Worm (Caenorhabditis elegans) whole organism, mixed stage, embryonic: ENCODE measurements around the gene ZK757.1.
A peak's percentile ranks its signal among the peaks of the same experiment; 100 is the strongest.

Source experiments
- M03D4.4 ChIP-seq: sonication (generic microtip); optimal IDR thresholded peaks from 2 replicates; lab custom pipeline; 2017; ENCODE audit warnings: mild to moderate bottlenecking, missing genetic modification characterization, missing compliant biosample characterization
- bed-3 ChIP-seq: fragments of 200-800 bp; sonication (Bioruptor generic); optimal IDR thresholded peaks from 3 replicates; lab custom pipeline; 2018; ENCODE audit warnings: mild to moderate bottlenecking, missing genetic modification characterization, moderate library complexity, missing compliant biosample characterization
- blmp-1 ChIP-seq: fragments of 150-350 bp; optimal IDR thresholded peaks from 2 replicates; lab custom pipeline; 2014; ENCODE audit warnings: missing biosample characterization, missing genetic modification characterization
- ceh-39 ChIP-seq: fragments of 150-350 bp; optimal IDR thresholded peaks from 2 replicates; lab custom pipeline; 2014; ENCODE audit warnings: missing biosample characterization, missing genetic modification characterization
- ceh-43 ChIP-seq: fragments of 200-800 bp; sonication (Bioruptor generic); optimal IDR thresholded peaks from 2 replicates; lab custom pipeline; 2018; ENCODE audit warnings: mild to moderate bottlenecking, missing genetic modification characterization, moderate library complexity, missing compliant biosample characterization
- ces-1 ChIP-seq: fragments of 150-350 bp; optimal IDR thresholded peaks from 2 replicates; lab custom pipeline; 2014; ENCODE audit warnings: missing biosample characterization, missing genetic modification reagents, missing genetic modification characterization
- cnd-1 ChIP-seq: fragments of 200-800 bp; sonication (Bioruptor generic); optimal IDR thresholded peaks from 2 replicates; lab custom pipeline; 2018; ENCODE audit warnings: mild to moderate bottlenecking, missing genetic modification characterization, missing compliant biosample characterization
- drap-1 ChIP-seq: fragments of 200-800 bp; sonication (Bioruptor generic); optimal IDR thresholded peaks from 3 replicates; lab custom pipeline; 2018; ENCODE audit warnings: mild to moderate bottlenecking, missing genetic modification characterization, missing compliant biosample characterization
- elt-1 ChIP-seq: sonication (generic microtip); optimal IDR thresholded peaks from 2 replicates; lab custom pipeline; 2017; ENCODE audit warnings: missing genetic modification characterization, mild to moderate bottlenecking, missing compliant biosample characterization, antibody characterized with exemption, moderate library complexity, borderline replicate concordance; ENCODE audit not compliant: insufficient read depth
- elt-3 ChIP-seq: fragments of 150-350 bp; optimal IDR thresholded peaks from 2 replicates; lab custom pipeline; 2014; ENCODE audit warnings: missing biosample characterization, missing genetic modification characterization
- flh-1 ChIP-seq: fragments of 200-800 bp; sonication (Bioruptor generic); optimal IDR thresholded peaks from 2 replicates; lab custom pipeline; 2018; ENCODE audit warnings: mild to moderate bottlenecking, missing genetic modification characterization, moderate library complexity, missing compliant biosample characterization
- ham-2 ChIP-seq: fragments of 200-800 bp; sonication (Bioruptor generic); optimal IDR thresholded peaks from 2 replicates; lab custom pipeline; 2018; ENCODE audit warnings: mild to moderate bottlenecking, missing genetic modification characterization, missing compliant biosample characterization
- hlh-1 ChIP-seq: fragments of 150-350 bp; optimal IDR thresholded peaks from 2 replicates; lab custom pipeline; 2014; ENCODE audit warnings: missing biosample characterization, missing genetic modification reagents, missing genetic modification characterization
- lin-13 ChIP-seq: fragments of 150-350 bp; optimal IDR thresholded peaks from 2 replicates; lab custom pipeline; 2014; ENCODE audit warnings: missing biosample characterization, missing genetic modification characterization
- lin-32 ChIP-seq: fragments of 200-800 bp; sonication (Bioruptor generic); optimal IDR thresholded peaks from 2 replicates; lab custom pipeline; 2018; ENCODE audit warnings: mild to moderate bottlenecking, missing genetic modification characterization, missing compliant biosample characterization
- lsy-2 ChIP-seq: fragments of 150-350 bp; optimal IDR thresholded peaks from 2 replicates; lab custom pipeline; 2014; ENCODE audit warnings: missing biosample characterization, missing genetic modification characterization
- mab-5 ChIP-seq: fragments of 150-350 bp; optimal IDR thresholded peaks from 2 replicates; lab custom pipeline; 2014; ENCODE audit warnings: missing biosample characterization, missing genetic modification characterization
- mep-1 ChIP-seq: fragments of 150-350 bp; optimal IDR thresholded peaks from 2 replicates; lab custom pipeline; 2017; ENCODE audit warnings: missing biosample characterization, missing genetic modification reagents, missing genetic modification characterization, inconsistent platforms
- mls-2 ChIP-seq: sonication (generic microtip); optimal IDR thresholded peaks from 2 replicates; lab custom pipeline; 2016; ENCODE audit warnings: mild to moderate bottlenecking, missing genetic modification characterization, moderate library complexity, missing compliant biosample characterization
- nhr-12 ChIP-seq: fragments of 150-350 bp; optimal IDR thresholded peaks from 2 replicates; lab custom pipeline; 2014; ENCODE audit warnings: missing biosample characterization, missing genetic modification characterization
- nhr-2 ChIP-seq: fragments of 150-350 bp; optimal IDR thresholded peaks from 2 replicates; lab custom pipeline; 2014; ENCODE audit warnings: missing biosample characterization, missing genetic modification characterization
- nhr-237 ChIP-seq: fragments of 150-350 bp; optimal IDR thresholded peaks from 2 replicates; lab custom pipeline; 2014; ENCODE audit warnings: missing biosample characterization, missing genetic modification characterization
- nhr-28 ChIP-seq: fragments of 150-350 bp; optimal IDR thresholded peaks from 2 replicates; lab custom pipeline; 2014; ENCODE audit warnings: missing biosample characterization, missing genetic modification characterization
- nhr-76 ChIP-seq: sonication (generic microtip); optimal IDR thresholded peaks from 2 replicates; lab custom pipeline; 2017; ENCODE audit warnings: missing biosample characterization, missing genetic modification characterization
- pha-4 ChIP-seq: fragments of 150-350 bp; optimal IDR thresholded peaks from 2 replicates; lab custom pipeline; 2018; ENCODE audit warnings: missing biosample characterization, missing genetic modification reagents, missing genetic modification characterization
- sem-2 ChIP-seq: fragments of 200-800 bp; sonication (Bioruptor generic); optimal IDR thresholded peaks from 2 replicates; lab custom pipeline; 2018; ENCODE audit warnings: mild to moderate bottlenecking, missing genetic modification characterization, missing compliant biosample characterization
- sptf-1 ChIP-seq: sonication (generic microtip); optimal IDR thresholded peaks from 2 replicates; lab custom pipeline; 2017; ENCODE audit warnings: mild to moderate bottlenecking, missing genetic modification characterization, moderate library complexity, missing compliant biosample characterization
- unc-39 ChIP-seq: fragments of 150-350 bp; optimal IDR thresholded peaks from 2 replicates; lab custom pipeline; 2014; ENCODE audit warnings: missing biosample characterization, missing genetic modification characterization
- unc-62 ChIP-seq: fragments of 150-350 bp; optimal IDR thresholded peaks from 2 replicates; lab custom pipeline; 2014; ENCODE audit warnings: missing biosample characterization, missing genetic modification reagents, missing genetic modification characterization
- zip-8 ChIP-seq: fragments of 150-350 bp; optimal IDR thresholded peaks from 2 replicates; lab custom pipeline; 2014; ENCODE audit warnings: missing biosample characterization, missing genetic modification characterization
- ztf-11 ChIP-seq: fragments of 150-350 bp; optimal IDR thresholded peaks from 2 replicates; lab custom pipeline; 2014; ENCODE audit warnings: missing biosample characterization, missing genetic modification characterization

Gene ZK757.1

ce11 chrIII:9848603-9849002, 22.3 kb downstream of the ZK757.1 start:
- TF ChIP-seq unc-62 (GFP tag; lab: Kevin White, UChicago) (no peak), flh-1 (GFP tag; lab: Kevin White, UChicago) (no peak), hlh-1 (tag; lab: Kevin White, UChicago) (no peak), lsy-2 (tag; lab: Kevin White, UChicago) (no peak), nhr-12 (tag; lab: Kevin White, UChicago) (no peak), bed-3 (GFP tag; lab: Kevin White, UChicago) (no peak), mab-5 (no peak), blmp-1 (tag; lab: Kevin White, UChicago) (no peak), ces-1 (GFP tag; lab: Kevin White, UChicago) (no peak), ztf-11 (tag; lab: Kevin White, UChicago) (no peak), sem-2 (GFP tag; lab: Kevin White, UChicago) (no peak), lin-13 (tag; lab: Kevin White, UChicago) (no peak), nhr-2 (tag; lab: Kevin White, UChicago) (no peak), nhr-28 (no peak), ham-2 (GFP tag; lab: Kevin White, UChicago) (no peak), lin-32 (no peak), sptf-1 (no peak), mep-1 (no peak), unc-39 (tag; lab: Kevin White, UChicago) (no peak), drap-1 (GFP tag; lab: Kevin White, UChicago) (no peak)

ce11 chrIII:9848083-9848482, 22.8 kb downstream of the ZK757.1 start, which contains the start of gene mrpl-36:
Gene mrpl-36 (minus strand): TSS chrIII:9848116.
- TF ChIP-seq mep-1: peak; percentile 14
- no peak for TF ChIP-seq nhr-237
- peak; percentile 28 for TF ChIP-seq lsy-2 (tag; lab: Kevin White, UChicago)
- peak; percentile 13 for TF ChIP-seq ces-1 (GFP tag; lab: Kevin White, UChicago)
- TF ChIP-seq, all 35 proteins: peak for 3

ce11 chrIII:9846093-9846492, 24.8 kb downstream of the ZK757.1 start, which contains the start of gene K11H3.2:
Gene K11H3.2 (plus strand): TSS chrIII:9846393.
- TF ChIP-seq unc-62 (GFP tag; lab: Kevin White, UChicago) (no peak), M03D4.4 (tag; lab: Kevin White, UChicago) (no peak), zip-8 (no peak), ham-2 (GFP tag; lab: Kevin White, UChicago) (no peak)
- TF ChIP-seq, all 35 proteins: peak for 0

ce11 chrIII:9843715-9844114, 27.2 kb downstream of the ZK757.1 start, which contains the start of gene K11H3.5:
Gene K11H3.5 (plus strand): TSS chrIII:9843768.
- TF ChIP-seq mls-2: no peak
- TF ChIP-seq sptf-1: no peak
- no peak for TF ChIP-seq ceh-43 (GFP tag; lab: Kevin White, UChicago)
- TF ChIP-seq pha-4 (tag; lab: Kevin White, UChicago): no peak
- TF ChIP-seq ces-1 (GFP tag; lab: Kevin White, UChicago): no peak
- TF ChIP-seq unc-39 (tag; lab: Kevin White, UChicago): no peak

ce11 chrIII:9834888-9835287, 36.0 kb downstream of the ZK757.1 start, which contains the start of gene K11H3.8:
Gene K11H3.8 (plus strand): TSS chrIII:9835188.
- TF ChIP-seq ceh-43 (GFP tag; lab: Kevin White, UChicago) (no peak), nhr-2 (tag; lab: Kevin White, UChicago) (no peak), ztf-11 (tag; lab: Kevin White, UChicago) (no peak), elt-1 (no peak), mls-2 (no peak), cnd-1 (tag; lab: Kevin White, UChicago) (no peak), nhr-12 (tag; lab: Kevin White, UChicago) (no peak), nhr-237 (no peak), ces-1 (GFP tag; lab: Kevin White, UChicago) (no peak), ham-2 (GFP tag; lab: Kevin White, UChicago) (no peak), lsy-2 (tag; lab: Kevin White, UChicago) (no peak), drap-1 (GFP tag; lab: Kevin White, UChicago) (no peak), mep-1 (no peak), pha-4 (tag; lab: Kevin White, UChicago) (no peak)

ce11 chrIII:9832569-9832968, 38.4 kb downstream of the ZK757.1 start:
- TF ChIP-seq nhr-237 (no peak), nhr-12 (tag; lab: Kevin White, UChicago) (no peak), lsy-2 (tag; lab: Kevin White, UChicago) (no peak), elt-3 (tag; lab: Kevin White, UChicago) (no peak), ham-2 (GFP tag; lab: Kevin White, UChicago) (no peak), mab-5 (no peak), ceh-39 (no peak), hlh-1 (tag; lab: Kevin White, UChicago) (no peak), elt-1 (no peak), nhr-76 (tag; lab: Kevin White, UChicago) (no peak), pha-4 (tag; lab: Kevin White, UChicago) (no peak)
